Worm (Caenorhabditis elegans): ENCODE data around the gene haly-1.

The haly-1 gene

DNA sequence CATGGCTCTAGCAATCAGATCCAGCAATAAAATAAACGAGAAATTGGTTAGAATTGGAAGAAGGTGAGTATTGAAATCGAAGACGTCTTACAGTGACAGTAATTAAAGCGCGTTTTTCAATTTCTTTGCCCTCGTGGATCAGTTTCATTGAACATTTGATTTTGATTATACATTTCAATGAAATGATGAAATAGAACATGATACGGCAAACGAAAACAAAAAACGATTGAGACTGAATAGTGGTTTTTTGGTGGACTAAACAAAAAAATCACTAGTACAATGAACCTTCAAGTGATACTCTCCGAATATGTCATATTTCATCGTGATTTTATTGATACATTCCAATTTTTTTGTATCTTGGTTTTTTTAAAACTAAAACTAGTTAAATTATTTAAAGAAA lies at the start of gene haly-1:
TSS of gene haly-1 (minus strand) at position 101 of the 400 bp plus-strand sequence.
- no peak for TF ChIP-seq fkh-10 (GFP tag; optimal IDR thresholded peaks at IDR 0.05)

DNA sequence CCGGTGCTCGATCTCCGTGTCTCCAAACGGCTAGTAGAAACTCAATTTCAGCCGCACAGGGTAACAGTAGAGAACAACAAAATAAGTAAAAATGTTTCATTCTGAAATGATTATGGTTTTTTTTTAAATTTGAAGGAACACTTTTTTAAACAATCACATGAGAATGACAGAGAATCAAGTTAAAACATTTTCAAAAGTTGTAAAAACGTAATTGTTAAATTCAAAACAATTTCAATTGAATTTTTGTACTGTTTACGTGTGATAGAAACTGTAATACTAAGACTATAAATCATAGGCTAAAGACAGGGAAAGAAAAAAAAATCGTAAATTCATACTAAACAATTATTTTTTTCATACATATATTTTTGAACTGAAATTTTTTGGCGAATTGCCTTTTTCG lies 44.9 kb upstream of the haly-1 start, which contains the start of gene pho-7:
TSS of gene pho-7 (minus strand) at position 101 of the 400 bp plus-strand sequence.
- TF ChIP-seq ztf-4 (tag; optimal IDR thresholded peaks at IDR 0.05) (no peak), nhr-25 (tag; optimal IDR thresholded peaks at IDR 0.05) (no peak), ceh-82 (tag; optimal IDR thresholded peaks at IDR 0.05) (no peak), jun-1 (tag; optimal IDR thresholded peaks at IDR 0.05) (no peak), ama-1 (optimal IDR thresholded peaks at IDR 0.05) (no peak), ceh-9 (tag; optimal IDR thresholded peaks at IDR 0.05) (no peak), pha-4 (tag; optimal IDR thresholded peaks at IDR 0.05) (no peak), sea-2 (GFP tag; optimal IDR thresholded peaks at IDR 0.05) (no peak), unc-39 (tag; optimal IDR thresholded peaks at IDR 0.05) (no peak), tbx-2 (tag; optimal IDR thresholded peaks at IDR 0.05) (no peak), snpc-4 (tag; optimal IDR thresholded peaks at IDR 0.05) (no peak), unc-62 (GFP tag; optimal IDR thresholded peaks at IDR 0.05) (no peak), nhr-11 (tag; optimal IDR thresholded peaks at IDR 0.05) (no peak), elt-1 (tag; optimal IDR thresholded peaks at IDR 0.05) (no peak), elt-2 (tag; optimal IDR thresholded peaks at IDR 0.05) (no peak), egl-5 (tag; optimal IDR thresholded peaks at IDR 0.05) (no peak), nhr-76 (tag; optimal IDR thresholded peaks at IDR 0.05) (no peak), nhr-12 (tag; optimal IDR thresholded peaks at IDR 0.05) (no peak)

DNA sequence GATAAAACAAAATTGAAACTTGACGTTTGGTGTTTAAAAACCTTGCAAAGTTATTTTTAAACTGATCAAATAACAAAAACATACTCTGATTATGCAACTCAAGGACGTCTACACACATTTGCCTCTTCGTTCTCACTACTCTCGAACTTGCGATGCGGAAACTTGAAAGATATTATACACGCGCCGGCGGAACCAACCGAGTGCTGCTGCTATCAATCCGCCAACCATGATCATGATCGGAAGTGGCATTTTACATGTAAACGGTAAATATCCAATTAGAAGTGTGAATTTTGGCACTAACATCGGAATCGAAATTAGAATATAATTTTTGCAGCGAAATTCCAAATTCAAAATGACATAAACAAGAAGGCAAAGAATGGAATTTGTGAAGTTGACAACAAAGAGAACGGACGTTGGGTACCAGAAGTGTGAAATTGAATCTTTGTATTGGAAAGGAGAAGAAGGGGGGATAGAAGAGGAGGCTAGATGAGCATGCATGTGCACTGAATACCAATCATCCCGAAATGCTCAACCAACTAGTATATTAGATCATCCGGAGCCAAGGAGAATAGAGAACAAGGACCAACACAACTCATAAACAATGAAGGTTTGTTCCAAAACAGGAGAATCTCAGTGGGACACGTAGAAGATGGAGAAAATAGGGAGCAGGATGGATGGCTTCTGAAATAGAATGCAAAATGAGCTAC lies 37.1 kb upstream of the haly-1 start:
- no peak for TF ChIP-seq elt-3 (tag; optimal IDR thresholded peaks at IDR 0.05)
- no peak for TF ChIP-seq lin-15B (tag; optimal IDR thresholded peaks at IDR 0.05)
- no peak for TF ChIP-seq ZK546.5 (tag; optimal IDR thresholded peaks at IDR 0.05)
- no peak for TF ChIP-seq nhr-12 (tag; optimal IDR thresholded peaks at IDR 0.05)
- no peak for TF ChIP-seq pha-4 (tag; optimal IDR thresholded peaks at IDR 0.05)

DNA sequence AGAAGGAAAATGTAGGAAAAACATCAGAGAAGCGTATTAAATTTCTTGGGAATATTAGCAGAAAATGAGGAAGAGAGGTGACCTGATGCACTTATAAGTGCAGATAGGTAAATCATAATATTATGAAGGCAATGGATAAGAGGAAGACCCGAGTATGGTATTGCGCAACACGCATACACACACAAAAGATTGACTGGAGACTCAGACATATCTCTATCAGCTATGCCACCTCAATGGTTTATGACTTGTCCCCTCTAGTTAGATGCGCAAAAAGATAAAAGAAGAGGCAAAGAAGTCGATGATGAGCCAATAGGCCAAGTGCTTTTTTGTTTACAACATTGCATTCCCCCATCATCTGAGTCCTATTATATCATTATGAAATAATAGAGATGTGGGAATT lies 35.7 kb upstream of the haly-1 start:
- TF ChIP-seq daf-12 (tag; optimal IDR thresholded peaks at IDR 0.05): no peak
- TF ChIP-seq eor-1 (tag; optimal IDR thresholded peaks at IDR 0.05): no peak
- TF ChIP-seq nhr-67 (tag; optimal IDR thresholded peaks at IDR 0.05): no peak
- no peak for TF ChIP-seq pqm-1 (tag; optimal IDR thresholded peaks at IDR 0.05)
- no peak for TF ChIP-seq egl-27 (tag; optimal IDR thresholded peaks at IDR 0.05)

DNA sequence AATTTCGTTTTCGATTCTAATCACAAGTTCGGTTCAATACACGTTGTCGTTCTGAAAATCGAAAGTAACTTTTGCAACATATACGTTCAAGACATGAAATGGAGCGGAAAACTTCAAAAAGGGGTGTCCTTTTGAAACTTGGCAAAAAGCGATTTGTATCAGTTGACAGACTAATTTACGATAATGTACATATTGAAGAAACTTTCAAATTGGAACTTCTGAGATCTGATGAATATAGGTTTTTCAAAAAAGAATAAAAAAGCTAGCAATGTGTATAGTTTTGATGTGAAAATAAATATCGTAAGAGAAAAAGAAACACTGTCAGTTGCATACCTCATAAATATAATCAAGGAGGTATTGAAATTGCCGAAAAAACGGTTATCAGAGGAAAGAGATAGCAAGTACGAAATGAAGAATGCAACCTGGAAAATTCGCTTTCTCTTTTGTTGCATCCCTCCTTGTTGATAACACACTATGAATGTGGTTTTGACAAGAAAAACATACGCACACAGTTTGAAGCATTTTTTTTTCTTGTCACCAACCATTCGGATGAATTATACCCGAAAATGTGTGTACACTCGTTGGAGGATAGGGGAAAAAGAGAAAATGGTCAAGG lies 32.7 kb upstream of the haly-1 start, which contains the start of gene dgn-1:
TSS of gene dgn-1 (minus strand) at position 51 of the 616 bp plus-strand sequence.
- peak; percentile 26 for TF ChIP-seq pha-4 (tag; optimal IDR thresholded peaks at IDR 0.05)
- TF ChIP-seq elt-2 (tag; optimal IDR thresholded peaks at IDR 0.05): peak; percentile 56
- no peak for TF ChIP-seq nhr-23 (tag; optimal IDR thresholded peaks at IDR 0.05)

DNA sequence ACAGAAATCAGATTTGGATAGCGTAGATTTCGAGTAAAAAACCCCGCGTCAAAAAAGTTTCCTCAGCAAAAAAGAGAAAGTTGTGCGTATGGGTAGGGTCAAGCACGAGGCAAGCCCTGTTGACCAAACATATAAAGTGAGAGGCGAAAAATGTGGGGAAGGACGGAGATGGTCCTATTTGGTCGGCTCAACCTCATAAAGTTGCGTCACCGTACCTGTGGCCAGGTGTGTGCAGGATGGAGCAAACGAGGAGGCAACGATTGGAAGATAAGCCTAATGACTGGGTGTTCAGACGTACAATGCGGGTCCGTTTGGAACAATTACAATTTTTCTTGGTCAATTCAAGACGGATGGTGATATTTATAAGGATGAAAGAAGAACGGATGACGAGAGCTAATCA lies 30.7 kb upstream of the haly-1 start:
- no peak for TF ChIP-seq ceh-82 (tag; optimal IDR thresholded peaks at IDR 0.05)

- TF ChIP-seq nfya-1 (tag; optimal IDR thresholded peaks at IDR 0.05; ENCODE audit: insufficient read depth): no peak
- no peak for TF ChIP-seq eor-1 (tag; optimal IDR thresholded peaks at IDR 0.05)
- no peak for TF ChIP-seq R02D3.7 (tag; optimal IDR thresholded peaks at IDR 0.05)
Measured at ce11 chrX:10924031-10924430, 27.6 kb upstream of the haly-1 start.

Data from whole organism, L3 larva.